Worm (Caenorhabditis elegans): ENCODE data around the gene K12H4.5.

DNA sequence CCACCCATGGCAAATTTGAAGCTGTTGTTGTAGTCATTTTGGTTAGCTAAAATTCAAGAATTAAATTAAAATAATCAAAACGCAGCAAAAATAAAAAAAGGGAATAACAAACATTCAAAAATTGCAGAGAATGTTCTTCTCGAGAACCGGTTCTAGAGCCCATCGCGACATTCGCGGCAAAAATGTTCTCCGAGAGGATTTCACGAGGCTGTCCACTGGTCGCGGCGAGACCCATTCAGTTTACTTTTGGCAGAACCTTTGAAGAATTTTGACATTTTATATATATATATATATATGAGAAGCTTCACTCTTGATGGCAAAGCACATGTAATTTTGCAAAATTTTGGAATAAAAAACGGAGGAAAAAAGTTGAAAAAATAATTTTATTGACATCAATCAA is 14.8 kb upstream of the K12H4.5 start, which contains the start of gene F44B9.8:
- TF ChIP-seq W03F9.2 (tag; optimal IDR thresholded peaks at IDR 0.05) = peak; percentile 29
- no peak for TF ChIP-seq him-1 (tag; optimal IDR thresholded peaks at IDR 0.05)
- TF ChIP-seq dao-5 (tag; optimal IDR thresholded peaks at IDR 0.05) = no peak
